Fruit fly (Drosophila melanogaster): ENCODE results near the gene CG32354.

Gene CG32354

dm6 chr3L:8379161-8379560, 42.8 kb downstream of the CG32354 start:
- TF ChIP-seq CG7045 (GFP tag; optimal IDR thresholded peaks at IDR 0.05) (no peak), CG14711 (tag; optimal IDR thresholded peaks at IDR 0.05) (no peak), ovo (GFP tag; optimal IDR thresholded peaks at IDR 0.05) (no peak), kay (GFP tag; ENCODE audit: borderline replicate concordance) (no peak), Mnt (GFP tag; optimal IDR thresholded peaks at IDR 0.05) (no peak), cnc (optimal IDR thresholded peaks at IDR 0.05) (no peak), bab1 (GFP tag; optimal IDR thresholded peaks at IDR 0.05) (no peak), cic (GFP tag; optimal IDR thresholded peaks at IDR 0.05) (no peak), CG5204 (GFP tag; optimal IDR thresholded peaks at IDR 0.05) (no peak), Clk (GFP tag; optimal IDR thresholded peaks at IDR 0.05) (no peak), Hr96 (GFP tag; optimal IDR thresholded peaks at IDR 0.05) (no peak)

DNA sequence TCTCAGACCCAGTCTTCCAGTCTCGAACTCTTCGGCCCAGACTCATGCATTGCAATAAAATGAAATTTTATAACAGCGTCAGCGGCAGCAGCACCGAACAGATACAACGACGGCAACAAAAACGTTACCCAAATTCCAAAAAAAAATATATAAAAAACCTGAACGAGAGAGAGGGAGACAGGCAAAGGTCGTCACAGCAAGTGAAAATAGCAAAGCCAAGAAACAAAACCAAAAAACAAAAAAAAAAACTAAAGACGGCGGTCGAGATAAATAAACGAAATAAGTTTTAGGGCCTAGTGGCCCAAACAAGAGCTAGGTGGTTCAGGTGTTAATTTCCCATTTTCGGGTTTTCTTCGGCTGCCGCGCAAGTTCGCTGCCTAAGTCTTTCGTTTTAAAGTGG, 47.9 kb downstream of the CG32354 start:
- TF ChIP-seq tj (GFP tag; optimal IDR thresholded peaks at IDR 0.05) (no peak), bab1 (GFP tag; optimal IDR thresholded peaks at IDR 0.05) (no peak), Mnt (GFP tag; optimal IDR thresholded peaks at IDR 0.05) (no peak), CG7101 (tag; optimal IDR thresholded peaks at IDR 0.05) (no peak), Clk (GFP tag; optimal IDR thresholded peaks at IDR 0.05) (no peak), Crg-1 (GFP tag; optimal IDR thresholded peaks at IDR 0.05) (no peak), cnc (optimal IDR thresholded peaks at IDR 0.05) (no peak), pad (GFP tag; optimal IDR thresholded peaks at IDR 0.05) (no peak)

- TF ChIP-seq cnc (optimal IDR thresholded peaks at IDR 0.05) (no peak), CG1620 (GFP tag; optimal IDR thresholded peaks at IDR 0.05) (no peak), CG12768 (GFP tag; optimal IDR thresholded peaks at IDR 0.05) (no peak), Hr96 (GFP tag; optimal IDR thresholded peaks at IDR 0.05) (no peak), CG14711 (tag; optimal IDR thresholded peaks at IDR 0.05) (no peak), Clk (GFP tag; optimal IDR thresholded peaks at IDR 0.05) (no peak), CG5204 (GFP tag; optimal IDR thresholded peaks at IDR 0.05) (no peak), bab1 (GFP tag; optimal IDR thresholded peaks at IDR 0.05) (no peak), CG11617 (GFP tag; optimal IDR thresholded peaks at IDR 0.05) (no peak), tj (GFP tag; optimal IDR thresholded peaks at IDR 0.05) (no peak), Mnt (GFP tag; optimal IDR thresholded peaks at IDR 0.05) (no peak), CG7101 (tag; optimal IDR thresholded peaks at IDR 0.05) (no peak)
Observed at dm6 chr3L:8372035-8372434, 50.0 kb downstream of the CG32354 start, which contains the start of gene ImpE1. Gene ImpE1, plus strand, starts transcription at chr3L:8372405.

- no peak for TF ChIP-seq Clk (GFP tag; optimal IDR thresholded peaks at IDR 0.05)
Observed at dm6 chr3L:8371538-8371937, 50.5 kb downstream of the CG32354 start.

DNA sequence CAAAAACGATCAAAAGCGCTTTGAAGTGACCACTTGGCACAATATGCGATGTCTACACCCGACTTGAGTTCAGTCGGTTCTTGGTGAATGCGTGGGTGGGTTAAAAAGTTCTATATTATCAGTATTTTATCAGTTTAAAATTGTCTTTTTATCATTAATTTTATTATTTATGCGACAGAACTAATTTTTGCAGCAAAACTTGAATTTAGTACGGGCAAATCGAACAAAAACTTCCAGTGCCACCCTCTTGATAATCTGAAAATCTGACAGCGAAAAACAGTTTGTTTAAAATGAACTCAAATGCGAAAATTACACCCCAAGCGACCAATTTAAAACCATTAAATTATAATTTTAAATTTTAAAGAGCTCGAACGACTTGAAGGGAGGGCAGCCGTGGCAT, 51.1 kb downstream of the CG32354 start:
- TF ChIP-seq toe (GFP tag; optimal IDR thresholded peaks at IDR 0.05) (no peak), bab1 (GFP tag; optimal IDR thresholded peaks at IDR 0.05) (no peak), CG7101 (tag; optimal IDR thresholded peaks at IDR 0.05) (no peak), CG14711 (tag; optimal IDR thresholded peaks at IDR 0.05) (no peak), Hr96 (GFP tag; optimal IDR thresholded peaks at IDR 0.05) (no peak), Crg-1 (GFP tag; optimal IDR thresholded peaks at IDR 0.05) (no peak), Clk (GFP tag; optimal IDR thresholded peaks at IDR 0.05) (no peak), kay (GFP tag; ENCODE audit: borderline replicate concordance) (no peak), tj (GFP tag; optimal IDR thresholded peaks at IDR 0.05) (no peak), Mnt (GFP tag; optimal IDR thresholded peaks at IDR 0.05) (no peak)

- TF ChIP-seq tj (GFP tag; optimal IDR thresholded peaks at IDR 0.05) (no peak), CG12768 (GFP tag; optimal IDR thresholded peaks at IDR 0.05) (no peak), CG5204 (GFP tag; optimal IDR thresholded peaks at IDR 0.05) (no peak), toe (GFP tag; optimal IDR thresholded peaks at IDR 0.05) (no peak), CG1620 (GFP tag; optimal IDR thresholded peaks at IDR 0.05) (no peak), CG33017 (tag; optimal IDR thresholded peaks at IDR 0.05) (no peak), kay (GFP tag; ENCODE audit: borderline replicate concordance) (peak; percentile 14), cnc (optimal IDR thresholded peaks at IDR 0.05) (no peak)
Observed at dm6 chr3L:8369456-8369855, 52.5 kb downstream of the CG32354 start.

- no peak for TF ChIP-seq cic (GFP tag; optimal IDR thresholded peaks at IDR 0.05)
- TF ChIP-seq pad (GFP tag; optimal IDR thresholded peaks at IDR 0.05) = no peak
- TF ChIP-seq CG7045 (GFP tag; optimal IDR thresholded peaks at IDR 0.05) = no peak
- no peak for TF ChIP-seq ovo (GFP tag; optimal IDR thresholded peaks at IDR 0.05)
- TF ChIP-seq kay (GFP tag; ENCODE audit: borderline replicate concordance) = no peak
- TF ChIP-seq CG11617 (GFP tag; optimal IDR thresholded peaks at IDR 0.05) = no peak
- no peak for TF ChIP-seq CG1620 (GFP tag; optimal IDR thresholded peaks at IDR 0.05)
- no peak for TF ChIP-seq CG14711 (tag; optimal IDR thresholded peaks at IDR 0.05)
- no peak for TF ChIP-seq CG7101 (tag; optimal IDR thresholded peaks at IDR 0.05)
- TF ChIP-seq CG33017 (tag; optimal IDR thresholded peaks at IDR 0.05) = no peak
- no peak for TF ChIP-seq cnc (optimal IDR thresholded peaks at IDR 0.05)
- TF ChIP-seq bab1 (GFP tag; optimal IDR thresholded peaks at IDR 0.05) = no peak
- TF ChIP-seq Hr96 (GFP tag; optimal IDR thresholded peaks at IDR 0.05) = no peak
- TF ChIP-seq Clk (GFP tag; optimal IDR thresholded peaks at IDR 0.05) = no peak
- TF ChIP-seq CG5204 (GFP tag; optimal IDR thresholded peaks at IDR 0.05) = no peak
Observed at dm6 chr3L:8368694-8369344, 53.2 kb downstream of the CG32354 start.

Data from whole organism, adult.